Worm (Caenorhabditis elegans) whole organism, early embryonic: Measurements from ENCODE around the gene fbxo-11.2.

ENCODE experiments used
- ama-1 ChIP-seq: fragments of 150-350 bp; optimal IDR thresholded peaks from 2 replicates; lab custom pipeline; 2014
- ceh-36 ChIP-seq: sonication (generic microtip); optimal IDR thresholded peaks from 2 replicates; lab custom pipeline; 2016; ENCODE audit warnings: missing genetic modification characterization, inconsistent platforms, missing compliant biosample characterization
- hmbx-1 ChIP-seq: sonication (generic microtip); optimal IDR thresholded peaks from 2 replicates; lab custom pipeline; 2016; ENCODE audit warnings: mild to moderate bottlenecking, missing genetic modification characterization, missing compliant biosample characterization
- hmg-4 ChIP-seq: fragments of 200-800 bp; sonication (Bioruptor generic); optimal IDR thresholded peaks from 2 replicates; lab custom pipeline; 2018; ENCODE audit warnings: mild to moderate bottlenecking, missing genetic modification characterization, missing compliant biosample characterization
- scrt-1 ChIP-seq: fragments of 200-800 bp; sonication (Bioruptor generic); IDR thresholded peaks from 2 replicates; pipeline ENCODE4 v1.3.6; 2022; ENCODE audit warnings: missing genetic modification characterization, missing compliant biosample characterization

DNA sequence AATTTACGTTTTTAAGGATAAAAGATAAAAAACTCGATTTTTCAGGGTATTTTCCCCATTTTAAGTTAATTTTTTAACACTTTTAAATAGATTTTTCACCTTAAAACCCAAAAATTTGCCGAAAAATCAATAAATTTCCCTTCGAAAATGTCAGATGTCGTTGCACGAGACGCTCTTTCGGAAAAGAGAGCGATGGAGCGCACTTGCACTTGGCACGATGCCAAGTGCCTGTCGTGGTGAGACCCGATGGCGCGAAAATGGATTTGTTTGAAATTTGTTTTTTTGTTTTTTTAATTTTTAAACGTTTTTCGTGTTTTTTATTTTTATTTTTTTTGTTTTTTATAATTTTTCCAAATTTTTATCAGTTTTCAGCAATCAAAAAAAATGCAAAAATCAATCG is 27.5 kb upstream of the fbxo-11.2 start, which contains the start of the genes rab-18 and kbp-4:
- TF ChIP-seq scrt-1 (no peak), ceh-36 (tag; lab: Kevin White, UChicago) (no peak), hmg-4 (GFP tag; lab: Kevin White, UChicago) (no peak), hmbx-1 (tag; lab: Kevin White, UChicago) (no peak), ama-1 (lab: Kevin White, UChicago) (no peak)
